Worm (Caenorhabditis elegans): ENCODE data around the gene abu-4.

DNA sequence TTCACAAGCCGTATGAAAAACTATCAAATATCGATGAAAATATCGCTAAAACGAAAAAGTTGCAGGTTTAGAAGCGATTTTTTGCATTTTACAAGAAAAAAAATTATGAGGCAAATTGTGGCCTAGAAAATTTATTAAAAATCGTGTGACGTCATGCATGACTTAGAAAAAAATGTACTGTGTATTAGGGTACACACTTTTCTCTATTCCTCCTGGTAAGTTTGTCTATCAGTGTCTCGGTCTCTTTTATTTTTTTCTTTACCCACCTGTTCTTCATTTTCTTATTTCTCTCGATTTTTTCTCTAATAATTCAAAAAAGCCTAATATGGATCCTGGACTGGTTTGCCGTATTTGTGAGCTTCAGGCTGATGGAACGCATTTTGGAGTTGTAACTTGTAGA is 10.5 kb downstream of the abu-4 start, which contains the start of gene nhr-227:
- TF ChIP-seq tbx-11 (GFP tag; IDR thresholded peaks at IDR 0.05) (no peak), flt-1 (GFP tag; IDR thresholded peaks at IDR 0.05) (no peak), hmbx-1 (tag; optimal IDR thresholded peaks at IDR 0.05) (no peak), ama-1 (optimal IDR thresholded peaks at IDR 0.05) (no peak), tra-4 (tag; optimal IDR thresholded peaks at IDR 0.05) (no peak)
